Worm (Caenorhabditis elegans): ENCODE results near the gene fip-7.

DNA sequence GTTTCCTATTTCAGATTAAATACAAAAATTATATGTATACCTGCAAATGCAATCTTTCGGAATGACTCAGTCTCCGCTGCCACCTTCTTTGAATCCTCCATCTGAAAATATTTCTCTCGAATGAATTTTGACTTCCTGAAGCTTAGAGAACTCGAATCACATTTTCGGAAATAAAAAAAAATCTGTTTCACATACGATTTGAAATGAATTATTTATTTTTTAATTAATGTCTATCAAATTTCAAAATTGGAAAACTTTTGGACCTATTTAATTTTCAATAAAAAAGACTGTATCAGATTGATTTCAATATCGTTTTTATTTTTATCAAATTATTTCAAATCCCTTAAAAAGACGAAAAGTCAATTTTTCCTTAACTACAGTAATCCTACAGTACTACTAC is 23.3 kb upstream of the fip-7 start, which contains the start of gene col-137:
- TF ChIP-seq nhr-77 (tag; optimal IDR thresholded peaks at IDR 0.05) (no peak), aha-1 (tag; optimal IDR thresholded peaks at IDR 0.05) (no peak), tbx-2 (tag; optimal IDR thresholded peaks at IDR 0.05) (no peak), nhr-237 (tag; optimal IDR thresholded peaks at IDR 0.05) (no peak), pag-3 (tag; optimal IDR thresholded peaks at IDR 0.05; ENCODE audit: borderline replicate concordance, insufficient read depth) (no peak), C16A3.4 (tag; optimal IDR thresholded peaks at IDR 0.05) (no peak), fkh-4 (tag; optimal IDR thresholded peaks at IDR 0.05; ENCODE audit: borderline replicate concordance) (no peak), zag-1 (tag; optimal IDR thresholded peaks at IDR 0.05) (no peak), ztf-11 (tag; optimal IDR thresholded peaks at IDR 0.05) (no peak), fkh-10 (GFP tag; optimal IDR thresholded peaks at IDR 0.05) (no peak)
